Fruit fly (Drosophila melanogaster): ENCODE data around the gene Npl4.

The Npl4 gene

DNA sequence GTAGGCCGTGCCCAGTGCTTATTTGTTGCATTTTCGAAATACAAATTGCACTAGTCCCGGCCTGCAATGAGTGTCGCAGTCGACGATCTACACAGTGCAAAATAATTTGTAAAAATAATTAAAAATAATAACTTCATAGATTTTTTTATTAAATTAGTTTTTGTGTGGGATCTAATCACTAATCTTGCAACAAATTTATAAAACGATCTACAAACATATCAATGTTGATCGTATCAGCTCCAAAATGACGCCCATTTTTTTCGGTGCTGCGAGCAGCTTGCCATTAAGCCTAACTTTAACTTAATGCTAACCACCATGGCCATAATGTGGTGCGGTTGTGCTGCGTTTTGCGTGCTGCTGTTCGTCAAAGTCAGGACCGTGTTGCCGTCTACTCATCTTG lies 27.0 kb upstream of the Npl4 start (continued):
- TF ChIP-seq CG6791 (GFP tag; IDR thresholded peaks at IDR 0.05; ENCODE audit: partially characterized antibody) = no peak
- no peak for TF ChIP-seq dmrt99B (tag; optimal IDR thresholded peaks at IDR 0.05)
- no peak for TF ChIP-seq rib (GFP tag; IDR thresholded peaks at IDR 0.05)
- no peak for TF ChIP-seq salm (tag; optimal IDR thresholded peaks at IDR 0.05)
- no peak for TF ChIP-seq CG7372 (GFP tag; IDR thresholded peaks at IDR 0.05)
- no peak for TF ChIP-seq Gsc (GFP tag; IDR thresholded peaks at IDR 0.05)
- no peak for TF ChIP-seq bcd (GFP tag; optimal IDR thresholded peaks at IDR 0.05)
- TF ChIP-seq esg (GFP tag; conservative IDR thresholded peaks at IDR 0.05) = no peak
- no peak for TF ChIP-seq CG14667 (GFP tag; IDR thresholded peaks at IDR 0.05)
- TF ChIP-seq CG10321 (GFP tag; IDR thresholded peaks at IDR 0.05) = no peak
- no peak for TF ChIP-seq disco-r (GFP tag; optimal IDR thresholded peaks at IDR 0.05)
- TF ChIP-seq Hr51 (GFP tag; optimal IDR thresholded peaks at IDR 0.05) = peak in 1 of 2 experiments; percentile 28
- TF ChIP-seq slbo (GFP tag; IDR thresholded peaks at IDR 0.05) = peak; percentile 28; the same call in 1 of the 2 replicates
- no peak for TF ChIP-seq Abd-B (GFP tag; optimal IDR thresholded peaks at IDR 0.05)
- TF ChIP-seq CG11696 (GFP tag; IDR thresholded peaks at IDR 0.05) = no peak
- no peak for TF ChIP-seq kah (GFP tag; optimal IDR thresholded peaks at IDR 0.05)
- no peak for TF ChIP-seq jing (GFP tag; optimal IDR thresholded peaks at IDR 0.05)
- TF ChIP-seq CG1233 (GFP tag; optimal IDR thresholded peaks at IDR 0.05) = no peak
- no peak for TF ChIP-seq slou (GFP tag; optimal IDR thresholded peaks at IDR 0.05)
- no peak for TF ChIP-seq Dfd (GFP tag; optimal IDR thresholded peaks at IDR 0.05)
- TF ChIP-seq CG2129 (GFP tag; IDR thresholded peaks at IDR 0.05; ENCODE audit: partially characterized antibody) = no peak
- TF ChIP-seq lov (optimal IDR thresholded peaks at IDR 0.05) = no peak
- TF ChIP-seq lov (GFP tag; IDR thresholded peaks at IDR 0.05) = no peak
- TF ChIP-seq sqz (GFP tag; optimal IDR thresholded peaks at IDR 0.05) = no peak
- TF ChIP-seq ato (GFP tag; IDR thresholded peaks at IDR 0.05; ENCODE audit: partially characterized antibody) = no peak
- no peak for TF ChIP-seq CG10147 (GFP tag; optimal IDR thresholded peaks at IDR 0.05)
- no peak for TF ChIP-seq kni (GFP tag; optimal IDR thresholded peaks at IDR 0.05)
- TF ChIP-seq bigmax (GFP tag; optimal IDR thresholded peaks at IDR 0.05) = no peak
- no peak for TF ChIP-seq cwo (GFP tag; optimal IDR thresholded peaks at IDR 0.05)
- no peak for TF ChIP-seq Mad (GFP tag; optimal IDR thresholded peaks at IDR 0.05)
- TF ChIP-seq C15 (GFP tag; IDR thresholded peaks at IDR 0.05) = 0 out of 3 replicates have a peak, but pooled peaks have one; percentile 36
- no peak for TF ChIP-seq ase (GFP tag; IDR thresholded peaks at IDR 0.05)
- 0 out of 2 replicates have a peak, but pooled peaks have one; percentile 28 for TF ChIP-seq sens-2 (GFP tag; IDR thresholded peaks at IDR 0.05)
- TF ChIP-seq CG43689 (GFP tag; IDR thresholded peaks at IDR 0.05) = no peak
- no peak for TF ChIP-seq pnt (GFP tag; optimal IDR thresholded peaks at IDR 0.05)
- no peak for TF ChIP-seq croc (GFP tag; conservative IDR thresholded peaks at IDR 0.05)
- TF ChIP-seq fru (optimal IDR thresholded peaks at IDR 0.05) = no peak
- no peak for TF ChIP-seq Hsf (GFP tag; optimal IDR thresholded peaks at IDR 0.05)
- no peak for TF ChIP-seq Oaz (GFP tag; IDR thresholded peaks at IDR 0.05)
- TF ChIP-seq CG4730 (GFP tag; IDR thresholded peaks at IDR 0.05) = no peak
- no peak for TF ChIP-seq Hey (tag; optimal IDR thresholded peaks at IDR 0.05)
- TF ChIP-seq CG12104 (GFP tag; optimal IDR thresholded peaks at IDR 0.05) = no peak
- TF ChIP-seq az2 (GFP tag; optimal IDR thresholded peaks at IDR 0.05) = peak; percentile 25
- no peak for TF ChIP-seq Dbx (GFP tag; IDR thresholded peaks at IDR 0.05)
- TF ChIP-seq CG12071 (GFP tag; optimal IDR thresholded peaks at IDR 0.05) = no peak
- no peak for TF ChIP-seq cas (GFP tag; IDR thresholded peaks at IDR 0.05)
- TF ChIP-seq CG6683 (GFP tag; optimal IDR thresholded peaks at IDR 0.05) = no peak
- no peak for TF ChIP-seq Usf (GFP tag; optimal IDR thresholded peaks at IDR 0.05)
- no peak for TF ChIP-seq CG32772 (GFP tag; IDR thresholded peaks at IDR 0.05)
- TF ChIP-seq TFAM (GFP tag; optimal IDR thresholded peaks at IDR 0.05) = no peak
- TF ChIP-seq CG6272 (GFP tag; IDR thresholded peaks at IDR 0.05) = no peak
- no peak for TF ChIP-seq CG31441 (GFP tag; IDR thresholded peaks at IDR 0.05)
- TF ChIP-seq dpn (GFP tag; optimal IDR thresholded peaks at IDR 0.05) = no peak
